Worm (Caenorhabditis elegans) whole organism, L4 larva: ENCODE results near the gene sru-7.

Source experiments
- F26F4.8 ChIP-seq: fragments of 200-800 bp; sonication (Bioruptor generic); conservative IDR thresholded peaks from 2 replicates; pipeline ENCODE4 v1.3.6; 2022; ENCODE audit warnings: missing genetic modification characterization, missing compliant biosample characterization
- F49E8.2 ChIP-seq: sonication (generic microtip); optimal IDR thresholded peaks from 2 replicates; lab custom pipeline; 2016; ENCODE audit warnings: missing compliant biosample characterization, mild to moderate bottlenecking, missing genetic modification characterization, borderline replicate concordance
- R02D3.7 ChIP-seq: fragments of 150-350 bp; sonication (generic microtip); optimal IDR thresholded peaks from 3 replicates; lab custom pipeline; 2014; ENCODE audit warnings: missing biosample characterization, missing genetic modification characterization
- T20F7.1 ChIP-seq: fragments of 200-800 bp; sonication (Bioruptor generic); optimal IDR thresholded peaks from 2 replicates; lab custom pipeline; 2018; ENCODE audit warnings: mild to moderate bottlenecking, missing genetic modification characterization, missing compliant biosample characterization
- Y105C5A.15 ChIP-seq: fragments of 200-800 bp; sonication (Bioruptor generic); IDR thresholded peaks from 2 replicates; pipeline ENCODE4 v1.3.6; 2022; ENCODE audit warnings: missing genetic modification characterization, missing compliant biosample characterization
- Y48G9A.11 ChIP-seq: fragments of 200-800 bp; sonication (Bioruptor generic); IDR thresholded peaks from 2 replicates; pipeline ENCODE4 v1.3.6; 2022; ENCODE audit warnings: missing genetic modification reagents, missing genetic modification characterization, missing compliant biosample characterization
- ZK337.2 ChIP-seq: fragments of 200-800 bp; sonication (Bioruptor generic); IDR thresholded peaks from 2 replicates; pipeline ENCODE4 v1.3.6; 2022; ENCODE audit warnings: missing genetic modification reagents, missing genetic modification characterization, missing compliant biosample characterization
- ceh-28 ChIP-seq: fragments of 150-350 bp; optimal IDR thresholded peaks from 2 replicates; lab custom pipeline; 2014; ENCODE audit warnings: missing biosample characterization, missing genetic modification reagents, missing genetic modification characterization
- ceh-44 ChIP-seq: fragments of 200-800 bp; sonication (Bioruptor generic); IDR thresholded peaks from 2 replicates; pipeline ENCODE4 v1.3.6; 2022; ENCODE audit warnings: missing genetic modification reagents, missing genetic modification characterization, missing compliant biosample characterization
- ceh-82 ChIP-seq: sonication (generic microtip); optimal IDR thresholded peaks from 2 replicates; lab custom pipeline; 2017; ENCODE audit warnings: missing biosample characterization, missing genetic modification characterization
- daf-8 ChIP-seq: fragments of 200-800 bp; sonication (Bioruptor generic); IDR thresholded peaks from 2 replicates; pipeline ENCODE4 v1.3.6; 2022; ENCODE audit warnings: missing genetic modification characterization, missing compliant biosample characterization
- dmd-6 ChIP-seq: fragments of 200-800 bp; sonication (Bioruptor generic); IDR thresholded peaks from 2 replicates; pipeline ENCODE4 v1.3.6; 2022; ENCODE audit warnings: missing genetic modification reagents, missing genetic modification characterization, missing compliant biosample characterization
- dpl-1 ChIP-seq: fragments of 150-350 bp; optimal IDR thresholded peaks from 2 replicates; lab custom pipeline; 2014; ENCODE audit warnings: missing biosample characterization, missing genetic modification reagents, missing genetic modification characterization
- egl-27 ChIP-seq: sonication (generic microtip); optimal IDR thresholded peaks from 3 replicates; lab custom pipeline; 2017; ENCODE audit warnings: missing biosample characterization, missing genetic modification reagents, missing genetic modification characterization
- fkh-10 ChIP-seq: fragments of 150-350 bp; optimal IDR thresholded peaks from 2 replicates; lab custom pipeline; 2014; ENCODE audit warnings: missing biosample characterization, missing genetic modification reagents, missing genetic modification characterization
- hlh-30 ChIP-seq: sonication (generic microtip); optimal IDR thresholded peaks from 2 replicates; lab custom pipeline; 2017; ENCODE audit warnings: antibody characterized with exemption, mild to moderate bottlenecking, missing genetic modification characterization, missing compliant biosample characterization; ENCODE audit not compliant: insufficient read depth
- lim-7 ChIP-seq: fragments of 200-800 bp; sonication (Bioruptor generic); IDR thresholded peaks from 2 replicates; pipeline ENCODE4 v1.3.6; 2022; ENCODE audit warnings: missing genetic modification characterization, missing compliant biosample characterization
- lin-38 ChIP-seq: fragments of 200-800 bp; sonication (Bioruptor generic); IDR thresholded peaks from 2 replicates; pipeline ENCODE4 v1.3.6; 2022; ENCODE audit warnings: missing genetic modification reagents, missing genetic modification characterization, missing compliant biosample characterization
- lin-39 ChIP-seq: fragments of 150-350 bp; optimal IDR thresholded peaks from 2 replicates; lab custom pipeline; 2014; ENCODE audit warnings: missing biosample characterization, missing genetic modification reagents, missing genetic modification characterization
- lsy-2 ChIP-seq, 2 experiments: fragments of 150-350 bp in 1 of 2; sonication (generic microtip) in 1 of 2; optimal IDR thresholded peaks; 2 replicates each; lab custom pipeline; 2014 to 2017; ENCODE audit warnings: missing biosample characterization in 2 of 2, missing genetic modification characterization in 2 of 2
- mdt-29 ChIP-seq: fragments of 200-800 bp; sonication (Bioruptor generic); IDR thresholded peaks from 2 replicates; pipeline ENCODE4 v1.3.6; 2022; ENCODE audit warnings: missing genetic modification reagents, missing genetic modification characterization, missing compliant biosample characterization
- nhr-10 ChIP-seq: fragments of 150-350 bp; optimal IDR thresholded peaks from 2 replicates; lab custom pipeline; 2014; ENCODE audit warnings: missing biosample characterization, missing genetic modification characterization
- nhr-28 ChIP-seq: fragments of 150-350 bp; optimal IDR thresholded peaks from 2 replicates; lab custom pipeline; 2014; ENCODE audit warnings: missing biosample characterization, missing genetic modification characterization
- nhr-41 ChIP-seq: fragments of 200-800 bp; sonication (Bioruptor generic); IDR thresholded peaks from 2 replicates; pipeline ENCODE4 v1.3.6; 2022; ENCODE audit warnings: missing genetic modification reagents, missing genetic modification characterization, missing compliant biosample characterization
- nhr-42 ChIP-seq: fragments of 200-800 bp; sonication (Bioruptor generic); IDR thresholded peaks from 2 replicates; pipeline ENCODE4 v1.3.6; 2022; ENCODE audit warnings: missing genetic modification characterization, missing compliant biosample characterization
- nhr-48 ChIP-seq: sonication (generic microtip); optimal IDR thresholded peaks from 2 replicates; lab custom pipeline; 2016; ENCODE audit warnings: mild to moderate bottlenecking, missing genetic modification characterization, missing compliant biosample characterization
- nhr-77 ChIP-seq: fragments of 150-350 bp; optimal IDR thresholded peaks from 2 replicates; lab custom pipeline; 2014; ENCODE audit warnings: missing biosample characterization, missing genetic modification characterization
- pha-4 ChIP-seq, 2 experiments: fragments of 150-350 bp in 1 of 2; fragments of 200-800 bp in 1 of 2; sonication (Bioruptor generic) in 1 of 2; IDR thresholded peaks in 1 of 2; optimal IDR thresholded peaks in 1 of 2; 2 replicates each; pipeline versions ENCODE4 v1.3.6 to Lab custom; 2014 to 2022; ENCODE audit warnings: missing genetic modification characterization in 2 of 2, missing genetic modification reagents in 2 of 2, missing biosample characterization in 1 of 2, missing compliant biosample characterization in 1 of 2
- skn-1 ChIP-seq: fragments of 150-350 bp; optimal IDR thresholded peaks from 2 replicates; lab custom pipeline; 2014; ENCODE audit warnings: missing biosample characterization, missing genetic modification characterization
- snpc-1.2 ChIP-seq: fragments of 200-800 bp; sonication (Bioruptor generic); IDR thresholded peaks from 2 replicates; pipeline ENCODE4 v1.3.6; 2022; ENCODE audit warnings: missing genetic modification reagents, missing genetic modification characterization, missing compliant biosample characterization
- tag-97 ChIP-seq: fragments of 200-800 bp; sonication (Bioruptor generic); IDR thresholded peaks from 2 replicates; pipeline ENCODE4 v1.3.6; 2022; ENCODE audit warnings: missing genetic modification characterization, missing compliant biosample characterization
- unc-130 ChIP-seq: sonication (generic microtip); optimal IDR thresholded peaks from 2 replicates; lab custom pipeline; 2016; ENCODE audit warnings: missing genetic modification reagents, missing genetic modification characterization, missing compliant biosample characterization
- unc-39 ChIP-seq: sonication (generic microtip); optimal IDR thresholded peaks from 2 replicates; lab custom pipeline; 2017; ENCODE audit warnings: missing biosample characterization, missing genetic modification characterization
- unc-62 ChIP-seq, 3 experiments: fragments of 150-350 bp in 1 of 3; sonication (generic microtip); optimal IDR thresholded peaks in 2 of 3; peaks in 1 of 3; 1 replicate in 1 of 3; 2 replicates in 2 of 3; lab custom pipeline; 2014 to 2017; ENCODE audit warnings: missing biosample characterization in 3 of 3, missing genetic modification characterization in 3 of 3, missing genetic modification reagents in 3 of 3, missing genotype in 1 of 3
- zfp-2 ChIP-seq: sonication (generic microtip); optimal IDR thresholded peaks from 2 replicates; lab custom pipeline; 2016; ENCODE audit warnings: mild to moderate bottlenecking, missing genetic modification characterization, missing compliant biosample characterization
- zfp-3 ChIP-seq: fragments of 200-800 bp; sonication (Bioruptor generic); conservative IDR thresholded peaks from 2 replicates; pipeline ENCODE4 v1.3.6; 2022; ENCODE audit warnings: missing genetic modification reagents, missing genetic modification characterization, missing compliant biosample characterization
- zip-11 ChIP-seq: fragments of 200-800 bp; sonication (Bioruptor generic); IDR thresholded peaks from 2 replicates; pipeline ENCODE4 v1.3.6; 2022; ENCODE audit warnings: missing genetic modification characterization, missing compliant biosample characterization
- zip-2 ChIP-seq: fragments of 150-350 bp; optimal IDR thresholded peaks from 2 replicates; lab custom pipeline; 2014; ENCODE audit warnings: missing biosample characterization, missing genetic modification characterization
- ztf-11 ChIP-seq: fragments of 150-350 bp; optimal IDR thresholded peaks from 2 replicates; lab custom pipeline; 2014; ENCODE audit warnings: missing biosample characterization, missing genetic modification characterization

The sru-7 gene

DNA sequence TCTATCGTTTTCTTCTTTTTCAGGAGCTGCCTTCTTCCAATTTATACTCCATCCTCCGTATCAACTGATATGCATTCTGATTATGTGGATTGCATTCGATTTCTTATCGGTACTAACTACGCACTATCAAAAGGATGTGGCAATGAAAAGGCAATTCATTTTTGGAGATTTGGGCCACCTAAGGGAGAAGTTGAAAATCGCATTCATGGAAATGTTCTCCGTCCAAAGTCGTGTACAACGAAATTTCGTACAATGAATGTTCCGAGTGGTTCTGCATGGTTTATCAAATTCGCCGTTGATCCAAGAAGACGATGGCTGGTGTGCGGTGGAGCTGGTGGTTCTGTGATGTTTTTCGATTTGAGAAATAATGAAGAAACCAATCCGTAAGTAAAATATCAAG lies 20.3 kb downstream of the sru-7 start, which contains the start of gene C09G4.4:
C09G4.4 (plus strand) TSS at position 301 of the 400 bp plus-strand sequence.
- TF ChIP-seq fkh-10 (GFP tag; lab: Kevin White, UChicago): no peak
- TF ChIP-seq nhr-48: no peak
- TF ChIP-seq nhr-28 (tag; lab: Kevin White, UChicago): no peak
- TF ChIP-seq nhr-77: no peak
- no peak for TF ChIP-seq zip-11 (GFP tag; lab: Robert Waterston, UW)

DNA sequence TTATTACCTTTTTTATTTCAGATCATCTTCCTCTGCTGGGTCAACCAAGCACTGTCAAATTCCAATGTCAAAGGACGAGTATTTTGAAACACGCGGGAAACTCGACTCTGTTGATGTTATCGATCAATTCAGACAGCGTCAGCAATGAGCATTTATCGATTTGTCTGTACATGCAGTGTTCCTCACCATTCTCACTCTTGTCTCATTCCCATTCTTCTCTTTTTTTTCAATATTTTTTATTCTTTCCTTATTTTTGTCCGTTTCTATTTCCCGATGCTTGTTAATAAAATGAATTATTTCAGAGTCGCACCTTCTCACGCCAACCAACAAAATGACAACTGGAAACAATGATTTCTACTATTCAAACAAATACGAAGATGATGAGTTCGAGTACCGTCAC lies 21.3 kb downstream of the sru-7 start, which contains the start of gene cks-1:
cks-1 (plus strand) TSS at position 301 of the 400 bp plus-strand sequence.
- no peak for TF ChIP-seq egl-27 (tag; lab: Kevin White, UChicago)
- no peak for TF ChIP-seq unc-130 (GFP tag; lab: Kevin White, UChicago)
- no peak for TF ChIP-seq F26F4.8 (GFP tag; lab: Robert Waterston, UW)
- no peak for TF ChIP-seq pha-4 (GFP tag; IDR thresholded peaks at IDR 0.05; lab: Robert Waterston, UW)
- TF ChIP-seq pha-4 (tag; optimal IDR thresholded peaks at IDR 0.05; lab: Kevin White, UChicago): no peak
- no peak for TF ChIP-seq zip-2 (tag; lab: Kevin White, UChicago)
- TF ChIP-seq nhr-10 (tag; lab: Kevin White, UChicago): no peak
- no peak for TF ChIP-seq mdt-29 (GFP tag; lab: Robert Waterston, UW)
- TF ChIP-seq Y105C5A.15 (GFP tag; lab: Robert Waterston, UW): no peak
- no peak for TF ChIP-seq dpl-1 (GFP tag; lab: Kevin White, UChicago)
- no peak for TF ChIP-seq ceh-82 (tag; lab: Kevin White, UChicago)
- no peak for TF ChIP-seq lsy-2 (tag; optimal IDR thresholded peaks at IDR 0.05; lab: Kevin White, UChicago)
- no peak for TF ChIP-seq zip-11 (GFP tag; lab: Robert Waterston, UW)
- TF ChIP-seq lim-7 (GFP tag; lab: Robert Waterston, UW): no peak
- TF ChIP-seq snpc-1.2 (GFP tag; lab: Robert Waterston, UW): no peak
- no peak for TF ChIP-seq Y48G9A.11
- no peak for TF ChIP-seq daf-8 (GFP tag; lab: Robert Waterston, UW)
- no peak for TF ChIP-seq unc-39 (tag; lab: Kevin White, UChicago)
- no peak for TF ChIP-seq nhr-42
- TF ChIP-seq tag-97 (GFP tag; lab: Robert Waterston, UW): no peak

DNA sequence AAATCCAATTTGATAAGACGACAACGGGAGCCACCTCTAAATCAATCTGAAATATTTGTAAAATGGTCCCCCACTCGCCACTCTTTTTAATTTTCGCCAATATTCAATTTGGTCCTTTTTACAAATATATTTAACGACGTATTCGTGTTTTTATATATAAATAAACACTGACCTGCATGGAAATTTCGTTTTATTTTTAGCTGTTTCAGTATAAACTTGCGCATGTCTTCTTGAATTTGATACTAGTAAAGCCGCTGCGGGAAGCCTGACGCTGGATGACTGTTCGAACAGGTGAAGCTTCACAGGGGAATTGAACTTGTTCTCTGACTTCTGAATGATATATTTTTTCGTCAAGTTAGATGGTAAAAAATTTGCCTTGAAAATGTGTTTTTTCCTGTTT lies 22.2 kb downstream of the sru-7 start:
- TF ChIP-seq F49E8.2 (peak; percentile 20), lin-38 (GFP tag; lab: Robert Waterston, UW) (0 out of 2 replicates have a peak, but pooled peaks have one; percentile 16), zfp-2 (tag; lab: Kevin White, UChicago) (no peak)

DNA sequence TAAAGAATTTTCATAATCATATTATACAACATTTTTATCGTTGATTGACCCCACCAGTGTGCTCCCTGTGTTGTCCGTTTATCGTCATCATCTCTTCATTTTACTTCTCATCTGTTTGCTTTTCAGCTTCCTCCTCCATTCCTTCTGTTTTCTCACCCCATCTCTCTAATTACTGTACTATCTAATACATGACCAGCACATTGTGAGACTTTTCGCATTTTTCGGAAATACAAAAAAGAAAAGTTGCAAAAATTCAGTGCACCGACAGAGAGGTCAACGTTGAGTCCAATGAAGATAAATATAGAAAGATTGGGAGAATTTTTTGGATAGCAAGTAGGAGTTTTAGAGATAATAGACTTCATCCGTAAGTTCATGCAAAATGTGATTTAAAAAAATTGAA lies 27.6 kb downstream of the sru-7 start:
- TF ChIP-seq R02D3.7 (tag; lab: Kevin White, UChicago): no peak
- peak in 1 of 2 experiments; percentile 95 for TF ChIP-seq unc-62 (GFP tag; optimal IDR thresholded peaks at IDR 0.05 in 1 of 2; lab: Kevin White, UChicago)
- TF ChIP-seq unc-62 (tag; optimal IDR thresholded peaks at IDR 0.05; lab: Kevin White, UChicago): no peak
- TF ChIP-seq, all 104 proteins: peak for 1

DNA sequence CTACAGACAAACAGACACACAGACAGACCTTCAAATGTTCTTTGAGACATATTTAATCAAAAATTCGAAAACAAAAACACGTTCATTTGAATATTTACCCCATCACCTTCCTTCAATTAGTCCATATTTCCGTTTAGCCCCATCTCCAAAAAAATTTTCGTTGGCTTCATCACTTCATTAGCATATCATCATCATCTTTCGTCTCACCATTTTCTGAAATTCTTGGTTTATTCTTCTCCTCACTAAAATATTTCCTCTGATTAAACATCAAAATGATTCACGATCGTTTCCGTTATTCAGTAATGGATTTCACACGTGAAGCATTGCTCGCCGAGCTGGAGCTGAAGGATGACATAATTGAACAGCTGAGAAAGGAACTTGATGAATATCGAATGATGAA lies 28.3 kb downstream of the sru-7 start, which contains the start of gene pkg-2:
pkg-2 (plus strand) TSS at position 301 of the 400 bp plus-strand sequence.
- TF ChIP-seq snpc-1.2 (GFP tag; lab: Robert Waterston, UW) (no peak), ztf-11 (tag; lab: Kevin White, UChicago) (no peak), T20F7.1 (GFP tag; lab: Kevin White, UChicago) (no peak), skn-1 (no peak), hlh-30 (tag; lab: Kevin White, UChicago) (no peak), lim-7 (GFP tag; lab: Robert Waterston, UW) (no peak), ceh-28 (no peak), ZK337.2 (GFP tag; lab: Robert Waterston, UW) (no peak), zfp-3 (GFP tag; lab: Robert Waterston, UW) (no peak), lin-39 (no peak), ceh-44 (GFP tag; lab: Robert Waterston, UW) (no peak), dmd-6 (GFP tag; lab: Robert Waterston, UW) (no peak), nhr-41 (no peak), nhr-28 (tag; lab: Kevin White, UChicago) (no peak), ceh-82 (tag; lab: Kevin White, UChicago) (no peak), unc-130 (GFP tag; lab: Kevin White, UChicago) (no peak)
